Worm (Caenorhabditis elegans) whole organism, L2 larva: ENCODE results near the gene srh-32.

Source experiments
- aly-2 ChIP-seq: fragments of 150-350 bp; optimal IDR thresholded peaks from 2 replicates; lab custom pipeline; 2014; ENCODE audit warnings: missing biosample characterization, missing genetic modification characterization
- zag-1 ChIP-seq: fragments of 150-350 bp; optimal IDR thresholded peaks from 2 replicates; lab custom pipeline; 2014; ENCODE audit warnings: missing biosample characterization, missing genetic modification characterization

ce11 chrV:17752340-17752739, 51.3 kb downstream of the srh-32 start:
- TF ChIP-seq aly-2 (tag; lab: Kevin White, UChicago) (no peak), zag-1 (tag; lab: Kevin White, UChicago) (no peak)
